Fruit fly (Drosophila melanogaster): ENCODE measurements around the gene Cpr72Ec.

Gene Cpr72Ec

dm6 chr3L:16380770-16381169 lies 13.6 kb upstream of the Cpr72Ec start (continued):
- TF ChIP-seq pfk (GFP tag; optimal IDR thresholded peaks at IDR 0.05), result no peak
- no peak for TF ChIP-seq sens-2 (GFP tag; IDR thresholded peaks at IDR 0.05)
- TF ChIP-seq CG2202 (tag; optimal IDR thresholded peaks at IDR 0.05), result peak; percentile 28
- TF ChIP-seq pan (optimal IDR thresholded peaks at IDR 0.05), result no peak
- TF ChIP-seq pan (GFP tag; optimal IDR thresholded peaks at IDR 0.05 in 1 of 2, IDR thresholded peaks at IDR 0.05 in 1 of 2), result peak in 1 of 2 experiments; percentile 54
- peak; percentile 92 for TF ChIP-seq row (GFP tag; IDR thresholded peaks at IDR 0.05)
- no peak for TF ChIP-seq CG10321 (GFP tag; IDR thresholded peaks at IDR 0.05)
- peak; percentile 74 for TF ChIP-seq CG32532 (GFP tag; IDR thresholded peaks at IDR 0.05)
- TF ChIP-seq Fer1 (GFP tag; optimal IDR thresholded peaks at IDR 0.05), result peak; percentile 74
- TF ChIP-seq CG18619 (GFP tag; optimal IDR thresholded peaks at IDR 0.05), result peak; percentile 63
- peak; percentile 27; the same call in 1 of the 2 replicates for TF ChIP-seq Oaz (GFP tag; IDR thresholded peaks at IDR 0.05)
- TF ChIP-seq Awh (GFP tag; IDR thresholded peaks at IDR 0.05), result no peak
- TF ChIP-seq CG4424 (GFP tag; optimal IDR thresholded peaks at IDR 0.05), result peak; percentile 52
- TF ChIP-seq Dip3 (GFP tag; optimal IDR thresholded peaks at IDR 0.05), result peak; percentile 45
- peak; percentile 69 for TF ChIP-seq Chrac-16 (GFP tag; optimal IDR thresholded peaks at IDR 0.05)
- TF ChIP-seq CG2678 (tag; optimal IDR thresholded peaks at IDR 0.05), result peak; percentile 87
- TF ChIP-seq sisA (GFP tag; IDR thresholded peaks at IDR 0.05), result peak; percentile 70
- TF ChIP-seq CG14667 (GFP tag; IDR thresholded peaks at IDR 0.05), result peak; percentile 44; the same call in 1 of the 2 replicates
- peak; percentile 41 for TF ChIP-seq MTF-1 (GFP tag; optimal IDR thresholded peaks at IDR 0.05; ENCODE audit: borderline replicate concordance)
- peak; percentile 72 for TF ChIP-seq Oli (tag; optimal IDR thresholded peaks at IDR 0.05)
- TF ChIP-seq CHES-1-like (GFP tag; optimal IDR thresholded peaks at IDR 0.05), result peak; percentile 50
- TF ChIP-seq TFAM (GFP tag; optimal IDR thresholded peaks at IDR 0.05), result no peak
- TF ChIP-seq Med (GFP tag), result peak; percentile 94
- peak; percentile 78 for TF ChIP-seq CG9817 (tag; optimal IDR thresholded peaks at IDR 0.05)
- TF ChIP-seq Mes4 (GFP tag; optimal IDR thresholded peaks at IDR 0.05), result no peak
- TF ChIP-seq h (optimal IDR thresholded peaks at IDR 0.05), result no peak
- TF ChIP-seq phol (tag; optimal IDR thresholded peaks at IDR 0.05), result peak; percentile 61
- no peak for TF ChIP-seq CG3838 (GFP tag; optimal IDR thresholded peaks at IDR 0.05)
- TF ChIP-seq chm (GFP tag; IDR thresholded peaks at IDR 0.05), result peak; percentile 14; the same call in 1 of the 2 replicates
- peak; percentile 79 for TF ChIP-seq CG9932 (GFP tag; IDR thresholded peaks at IDR 0.05)
- no peak for TF ChIP-seq ham (GFP tag; IDR thresholded peaks at IDR 0.05)
- TF ChIP-seq Atf6 (GFP tag; IDR thresholded peaks at IDR 0.05), result peak; percentile 65; the same call in 1 of the 2 replicates
- TF ChIP-seq CG3407 (GFP tag; optimal IDR thresholded peaks at IDR 0.05), result peak; percentile 28
- peak; percentile 56 for TF ChIP-seq CG10209 (GFP tag; optimal IDR thresholded peaks at IDR 0.05)
- TF ChIP-seq CG8359 (GFP tag; optimal IDR thresholded peaks at IDR 0.05; ENCODE audit: borderline replicate concordance), result peak; percentile 11
- no peak for TF ChIP-seq ash1 (GFP tag; optimal IDR thresholded peaks at IDR 0.05)
- 0 out of 2 replicates have a peak, but pooled peaks have one; percentile 44 for TF ChIP-seq ttk (GFP tag; IDR thresholded peaks at IDR 0.05)
- TF ChIP-seq Lpt (GFP tag; optimal IDR thresholded peaks at IDR 0.05), result no peak
- TF ChIP-seq Ada2b (GFP tag; IDR thresholded peaks at IDR 0.05), result 0 out of 2 replicates have a peak, but pooled peaks have one; percentile 36
- TF ChIP-seq CG10431 (GFP tag; optimal IDR thresholded peaks at IDR 0.05), result no peak
- peak; percentile 71 for TF ChIP-seq Xbp1 (GFP tag; optimal IDR thresholded peaks at IDR 0.05)
- TF ChIP-seq CG33557 (GFP tag; optimal IDR thresholded peaks at IDR 0.05), result peak; percentile 61
- peak; percentile 6 for TF ChIP-seq CG17186 (GFP tag; optimal IDR thresholded peaks at IDR 0.05)
- TF ChIP-seq CoRest (tag; optimal IDR thresholded peaks at IDR 0.05), result peak; percentile 73
- TF ChIP-seq Antp (GFP tag; optimal IDR thresholded peaks at IDR 0.05), result peak; percentile 55
- TF ChIP-seq CG1529 (GFP tag; optimal IDR thresholded peaks at IDR 0.05), result peak; percentile 34
- no peak for TF ChIP-seq exex (tag; optimal IDR thresholded peaks at IDR 0.05)
- TF ChIP-seq NfI (GFP tag; optimal IDR thresholded peaks at IDR 0.05), result peak; percentile 69
- peak; percentile 1 for TF ChIP-seq CG3995 (GFP tag; optimal IDR thresholded peaks at IDR 0.05)
- TF ChIP-seq Elba2 (GFP tag; optimal IDR thresholded peaks at IDR 0.05), result no peak
- peak; percentile 58 for TF ChIP-seq tgo (GFP tag; IDR thresholded peaks at IDR 0.05)
- peak; percentile 44 for TF ChIP-seq Spps (tag; optimal IDR thresholded peaks at IDR 0.05)
